Fruit fly (Drosophila melanogaster): ENCODE measurements around the gene Rab11.

Rab11 gene

dm6 chr3R:21107907-21108591 lies 3.2 kb upstream of the Rab11 start, which contains the start of the genes Sec15 and rtet (continued):
- TF ChIP-seq CG8924 (tag; optimal IDR thresholded peaks at IDR 0.05) (peak; percentile 80), wor (GFP tag; IDR thresholded peaks at IDR 0.05) (no peak), psq (GFP tag; optimal IDR thresholded peaks at IDR 0.05) (peak; percentile 15), fru (optimal IDR thresholded peaks at IDR 0.05) (no peak), CG4617 (GFP tag; optimal IDR thresholded peaks at IDR 0.05; ENCODE audit: borderline replicate concordance) (peak; percentile 17), HmgZ (tag; optimal IDR thresholded peaks at IDR 0.05) (peak; percentile 64), p53 (GFP tag; optimal IDR thresholded peaks at IDR 0.05) (no peak), Mad (GFP tag; optimal IDR thresholded peaks at IDR 0.05) (peak; percentile 48), CG1647 (GFP tag; optimal IDR thresholded peaks at IDR 0.05) (no peak), Drgx (GFP tag; IDR thresholded peaks at IDR 0.05) (0 out of 2 replicates have a peak, but pooled peaks have one; percentile 19), zen (tag; optimal IDR thresholded peaks at IDR 0.05) (peak; percentile 85), bbx (GFP tag; IDR thresholded peaks at IDR 0.05; ENCODE audit: partially characterized antibody) (peak; percentile 60), NfI (GFP tag; optimal IDR thresholded peaks at IDR 0.05) (peak; percentile 73), CG4820 (GFP tag; optimal IDR thresholded peaks at IDR 0.05) (peak; percentile 26), CHES-1-like (GFP tag; optimal IDR thresholded peaks at IDR 0.05) (peak; percentile 56), sqz (GFP tag; optimal IDR thresholded peaks at IDR 0.05) (no peak), Hey (tag; optimal IDR thresholded peaks at IDR 0.05) (no peak), YL-1 (GFP tag; optimal IDR thresholded peaks at IDR 0.05) (peak; percentile 16), CG3281 (GFP tag; optimal IDR thresholded peaks at IDR 0.05) (peak; percentile 57), fd102C (GFP tag; optimal IDR thresholded peaks at IDR 0.05) (no peak), CG15073 (GFP tag; optimal IDR thresholded peaks at IDR 0.05) (no peak), CG15696 (tag; optimal IDR thresholded peaks at IDR 0.05) (peak; percentile 79), hkb (optimal IDR thresholded peaks at IDR 0.05) (no peak), hkb (GFP tag; IDR thresholded peaks at IDR 0.05) (0 out of 2 replicates have a peak, but pooled peaks have one; percentile 35), Lim3 (GFP tag; IDR thresholded peaks at IDR 0.05) (no peak), CG5180 (GFP tag; optimal IDR thresholded peaks at IDR 0.05) (no peak), sc (optimal IDR thresholded peaks at IDR 0.05) (no peak), sc (GFP tag; optimal IDR thresholded peaks at IDR 0.05) (peak; percentile 5), CG17568 (GFP tag; optimal IDR thresholded peaks at IDR 0.05) (no peak), Chrac-16 (GFP tag; optimal IDR thresholded peaks at IDR 0.05) (peak; percentile 47), Dref (GFP tag; IDR thresholded peaks at IDR 0.05) (peak; percentile 71), ken (GFP tag; IDR thresholded peaks at IDR 0.05) (peak; percentile 75), CG13894 (tag; optimal IDR thresholded peaks at IDR 0.05) (no peak), Ets97D (GFP tag; optimal IDR thresholded peaks at IDR 0.05) (peak; percentile 17), CG11560 (tag; IDR thresholded peaks at IDR 0.05) (peak; percentile 95), CG12155 (GFP tag; optimal IDR thresholded peaks at IDR 0.05) (peak; percentile 55), CG2202 (tag; optimal IDR thresholded peaks at IDR 0.05) (no peak), CG6689 (GFP tag; IDR thresholded peaks at IDR 0.05) (no peak), cg (GFP tag; optimal IDR thresholded peaks at IDR 0.05) (no peak), ash1 (GFP tag; optimal IDR thresholded peaks at IDR 0.05) (no peak), Scr (GFP tag; IDR thresholded peaks at IDR 0.05; ENCODE audit: partially characterized antibody) (peak; percentile 64), gsb-n (tag; optimal IDR thresholded peaks at IDR 0.05) (no peak), CG8944 (GFP tag; optimal IDR thresholded peaks at IDR 0.05) (no peak), Dp (GFP tag; optimal IDR thresholded peaks at IDR 0.05) (peak; percentile 80), C15 (GFP tag; IDR thresholded peaks at IDR 0.05) (no peak), sens-2 (GFP tag; IDR thresholded peaks at IDR 0.05) (peak; percentile 34; the same call in 1 of the 2 replicates), dmrt11E (tag; optimal IDR thresholded peaks at IDR 0.05) (peak; percentile 76), CG30431 (GFP tag; optimal IDR thresholded peaks at IDR 0.05) (peak; percentile 27), sr (GFP tag; IDR thresholded peaks at IDR 0.05) (0 out of 3 replicates have a peak, but pooled peaks have one; percentile 22), CG34376 (GFP tag; optimal IDR thresholded peaks at IDR 0.05) (peak; percentile 53), H15 (GFP tag; IDR thresholded peaks at IDR 0.05) (peak; percentile 47; the same call in 1 of the 3 replicates)

Measured in whole organism, embryonic.